Worm (Caenorhabditis elegans) whole organism, L1 larva: ENCODE measurements around the gene F19C7.4.

Experiments
- C04F5.9 ChIP-seq: sonication (generic microtip); optimal IDR thresholded peaks from 2 replicates; lab custom pipeline; 2016; ENCODE audit warnings: missing genetic modification characterization, missing compliant biosample characterization
- ama-1 ChIP-seq: fragments of 150-350 bp; optimal IDR thresholded peaks from 2 replicates; lab custom pipeline; 2014
- blmp-1 ChIP-seq: fragments of 150-350 bp; optimal IDR thresholded peaks from 2 replicates; lab custom pipeline; 2014; ENCODE audit warnings: missing biosample characterization, missing genetic modification characterization
- ceh-82 ChIP-seq, 3 experiments: fragments of 150-350 bp in 1 of 3; sonication (generic microtip) in 2 of 3; optimal IDR thresholded peaks; 2 replicates each; lab custom pipeline; 2014 to 2017; ENCODE audit warnings: missing biosample characterization in 3 of 3, missing genetic modification characterization in 3 of 3
- ceh-90 ChIP-seq: sonication (generic microtip); optimal IDR thresholded peaks from 2 replicates; lab custom pipeline; 2016; ENCODE audit warnings: missing genetic modification characterization, missing compliant biosample characterization
- ces-1 ChIP-seq: fragments of 150-350 bp; optimal IDR thresholded peaks from 2 replicates; lab custom pipeline; 2014; ENCODE audit warnings: missing biosample characterization, missing genetic modification reagents, missing genetic modification characterization
- dpl-1 ChIP-seq, 3 experiments: fragments of 150-350 bp in 2 of 3; sonication (generic microtip) in 1 of 3; optimal IDR thresholded peaks; 2 replicates each; lab custom pipeline; 2014 to 2017; ENCODE audit warnings: missing biosample characterization in 3 of 3, missing genetic modification characterization in 3 of 3, missing genetic modification reagents in 3 of 3
- dsc-1 ChIP-seq: sonication (generic microtip); optimal IDR thresholded peaks from 2 replicates; lab custom pipeline; 2016; ENCODE audit warnings: mild to moderate bottlenecking, missing genetic modification characterization, missing compliant biosample characterization
- efl-1 ChIP-seq, 4 experiments: fragments of 150-350 bp; optimal IDR thresholded peaks in 3 of 4; peaks in 1 of 4; 1 replicate in 1 of 4; 2 replicates in 3 of 4; lab custom pipeline; 2014; ENCODE audit warnings: missing biosample characterization in 2 of 4, missing genetic modification characterization in 2 of 4, missing genetic modification reagents in 2 of 4
- egl-13 ChIP-seq: sonication (generic microtip); optimal IDR thresholded peaks from 2 replicates; lab custom pipeline; 2016; ENCODE audit warnings: missing genotype, missing genetic modification reagents, missing genetic modification characterization, missing compliant biosample characterization
- elt-2 ChIP-seq: sonication (generic microtip); optimal IDR thresholded peaks from 2 replicates; lab custom pipeline; 2016; ENCODE audit warnings: missing genetic modification characterization, mild to moderate bottlenecking, inconsistent platforms, missing compliant biosample characterization, missing genetic modification reagents
- elt-3 ChIP-seq, 6 experiments: fragments of 150-350 bp in 1 of 6; sonication (generic microtip); optimal IDR thresholded peaks; 2 replicates each; lab custom pipeline; 2017 to 2018; ENCODE audit warnings: missing biosample characterization in 6 of 6, missing genetic modification characterization in 6 of 6, inconsistent platforms in 1 of 6
- fkh-10 ChIP-seq: sonication (generic microtip); optimal IDR thresholded peaks from 2 replicates; lab custom pipeline; 2017; ENCODE audit warnings: missing biosample characterization, missing genetic modification reagents, missing genetic modification characterization
- fkh-4 ChIP-seq: sonication (generic microtip); optimal IDR thresholded peaks from 2 replicates; lab custom pipeline; 2016; ENCODE audit warnings: missing compliant biosample characterization, missing genetic modification characterization, borderline replicate concordance
- fkh-8 ChIP-seq: sonication (generic microtip); optimal IDR thresholded peaks from 2 replicates; lab custom pipeline; 2016; ENCODE audit warnings: mild to moderate bottlenecking, missing genetic modification characterization, missing compliant biosample characterization
- hlh-4 ChIP-seq: sonication (generic microtip); optimal IDR thresholded peaks from 2 replicates; lab custom pipeline; 2016; ENCODE audit warnings: mild to moderate bottlenecking, missing genetic modification characterization, missing compliant biosample characterization
- hpl-2 ChIP-seq: fragments of 150-350 bp; optimal IDR thresholded peaks from 2 replicates; lab custom pipeline; 2014; ENCODE audit warnings: missing biosample characterization, missing genetic modification reagents, missing genetic modification characterization
- irx-1 ChIP-seq: sonication (generic microtip); optimal IDR thresholded peaks from 2 replicates; lab custom pipeline; 2016; ENCODE audit warnings: missing genetic modification characterization, missing compliant biosample characterization
- isw-1 ChIP-seq: fragments of 200-800 bp; sonication (Bioruptor generic); IDR thresholded peaks from 2 replicates; pipeline ENCODE4 v1.3.6; 2022; ENCODE audit warnings: missing genetic modification characterization, missing compliant biosample characterization
- lin-14 ChIP-seq: fragments of 200-800 bp; sonication (Bioruptor generic); optimal IDR thresholded peaks from 2 replicates; lab custom pipeline; 2018; ENCODE audit warnings: mild to moderate bottlenecking, missing genetic modification characterization, moderate library complexity, missing compliant biosample characterization
- mef-2 ChIP-seq: fragments of 150-350 bp; optimal IDR thresholded peaks from 2 replicates; lab custom pipeline; 2014; ENCODE audit warnings: missing biosample characterization, missing genetic modification characterization
- nhr-20 ChIP-seq: sonication (generic microtip); optimal IDR thresholded peaks from 2 replicates; lab custom pipeline; 2016; ENCODE audit warnings: mild to moderate bottlenecking, missing genetic modification characterization, missing compliant biosample characterization
- nhr-237 ChIP-seq: fragments of 150-350 bp; optimal IDR thresholded peaks from 2 replicates; lab custom pipeline; 2014; ENCODE audit warnings: missing biosample characterization, missing genetic modification characterization
- nhr-77 ChIP-seq: fragments of 150-350 bp; optimal IDR thresholded peaks from 2 replicates; lab custom pipeline; 2014; ENCODE audit warnings: missing biosample characterization, missing genetic modification characterization
- pag-3 ChIP-seq: sonication (generic microtip); optimal IDR thresholded peaks from 2 replicates; lab custom pipeline; 2017; ENCODE audit warnings: missing genetic modification characterization, mild to moderate bottlenecking, missing compliant biosample characterization, antibody characterized with exemption, borderline replicate concordance; ENCODE audit not compliant: insufficient read depth
- rnt-1 ChIP-seq: sonication (generic microtip); optimal IDR thresholded peaks from 2 replicates; lab custom pipeline; 2016; ENCODE audit warnings: mild to moderate bottlenecking, missing genetic modification characterization, moderate library complexity, missing compliant biosample characterization
- sox-4 ChIP-seq: sonication (generic microtip); optimal IDR thresholded peaks from 2 replicates; lab custom pipeline; 2016; ENCODE audit warnings: missing genetic modification characterization, missing compliant biosample characterization
- sptf-1 ChIP-seq: fragments of 150-350 bp; optimal IDR thresholded peaks from 2 replicates; lab custom pipeline; 2014; ENCODE audit warnings: missing biosample characterization, missing genetic modification characterization
- sup-37 ChIP-seq: fragments of 200-800 bp; sonication (Bioruptor generic); optimal IDR thresholded peaks from 2 replicates; lab custom pipeline; 2018; ENCODE audit warnings: mild to moderate bottlenecking, missing genetic modification characterization, missing compliant biosample characterization
- tbx-2 ChIP-seq: sonication (generic microtip); optimal IDR thresholded peaks from 2 replicates; lab custom pipeline; 2016; ENCODE audit warnings: missing genetic modification characterization, missing compliant biosample characterization
- tlp-1 ChIP-seq: fragments of 150-350 bp; optimal IDR thresholded peaks from 2 replicates; lab custom pipeline; 2014; ENCODE audit warnings: missing biosample characterization, missing genetic modification characterization
- unc-130 ChIP-seq: fragments of 150-350 bp; optimal IDR thresholded peaks from 2 replicates; lab custom pipeline; 2017; ENCODE audit warnings: missing biosample characterization, missing genetic modification characterization, inconsistent platforms
- unc-86 ChIP-seq: sonication (generic microtip); optimal IDR thresholded peaks from 2 replicates; lab custom pipeline; 2016; ENCODE audit warnings: missing genetic modification characterization, missing compliant biosample characterization
- unc-98 ChIP-seq: fragments of 200-800 bp; sonication (Bioruptor generic); IDR thresholded peaks from 2 replicates; pipeline ENCODE4 v1.3.6; 2022; ENCODE audit warnings: missing genetic modification characterization, missing compliant biosample characterization

The F19C7.4 gene

DNA sequence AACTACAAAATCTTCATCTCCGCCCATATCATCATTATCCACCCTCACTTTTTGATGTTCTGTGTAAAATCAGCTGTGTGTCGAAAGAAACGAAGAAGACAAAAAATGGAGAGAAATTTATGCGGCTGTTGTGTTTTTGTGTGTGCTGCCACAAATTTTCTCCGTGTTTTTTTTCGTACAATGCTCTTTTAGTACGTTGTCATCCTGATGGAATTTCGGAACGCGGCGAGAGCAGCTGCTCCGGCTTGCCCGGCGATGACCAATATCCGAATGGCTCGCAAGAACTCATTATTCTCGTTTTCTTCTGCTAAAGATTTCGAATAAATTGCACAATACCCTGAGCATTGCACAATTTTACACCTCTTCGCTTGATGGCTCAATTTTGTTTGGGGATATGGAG, 36.7 kb downstream of the F19C7.4 start:
- TF ChIP-seq fkh-8 (tag; lab: Kevin White, UChicago) (no peak), ces-1 (GFP tag; lab: Kevin White, UChicago) (no peak), elt-2 (tag; lab: Kevin White, UChicago) (no peak), nhr-77 (tag; lab: Kevin White, UChicago) (no peak), sptf-1 (no peak), pag-3 (tag; lab: Kevin White, UChicago) (no peak)
- TF ChIP-seq, all 84 proteins: peak for 0

DNA sequence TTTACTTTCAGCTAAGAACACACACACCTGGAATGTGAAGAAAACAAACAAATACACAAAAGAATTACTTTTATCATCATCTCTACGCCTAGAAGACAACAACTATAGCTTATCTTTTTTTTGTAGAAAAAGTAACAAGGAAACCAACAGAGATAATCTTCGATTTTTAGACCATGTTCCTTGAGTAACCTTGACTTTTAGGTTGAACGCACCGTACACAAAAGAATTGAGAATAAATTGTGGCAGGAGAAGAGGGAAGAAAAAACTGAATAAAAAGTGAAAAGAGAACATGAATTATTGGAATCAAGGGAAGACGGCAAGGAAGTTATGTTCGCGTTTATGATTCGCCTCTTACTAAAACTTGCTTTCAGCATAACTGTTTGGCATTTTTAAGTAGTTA, 38.3 kb downstream of the F19C7.4 start:
- TF ChIP-seq sup-37 (GFP tag; lab: Kevin White, UChicago) (no peak), elt-3 (tag; optimal IDR thresholded peaks at IDR 0.05; lab: Kevin White, UChicago) (peak in 1 of 6 experiments; percentile 43), fkh-10 (GFP tag; lab: Kevin White, UChicago) (no peak), blmp-1 (tag; lab: Kevin White, UChicago) (peak; percentile 63)

DNA sequence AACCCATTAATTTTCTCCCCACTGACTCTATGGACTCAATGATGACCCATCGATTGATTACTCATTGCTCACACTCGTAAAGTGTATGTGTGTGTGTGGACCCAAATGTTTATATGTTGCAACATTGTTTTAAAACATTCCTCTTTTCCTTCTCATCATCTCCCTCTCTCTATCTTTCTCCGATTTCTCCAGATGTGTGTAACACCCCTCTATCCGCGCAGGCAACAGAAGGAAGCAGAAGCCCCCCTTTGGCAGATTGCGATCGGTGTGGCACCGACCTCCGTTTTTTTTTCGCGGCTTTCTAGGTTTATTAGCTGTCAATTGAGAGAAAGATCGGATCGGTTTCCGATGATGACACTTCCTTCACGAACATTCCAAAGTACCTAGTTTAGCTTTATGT, 40.9 kb downstream of the F19C7.4 start:
- TF ChIP-seq rnt-1 (tag; lab: Kevin White, UChicago) (peak; percentile 22), ceh-90 (tag; lab: Kevin White, UChicago) (no peak), dsc-1 (tag; lab: Kevin White, UChicago) (peak; percentile 59), blmp-1 (tag; lab: Kevin White, UChicago) (peak; percentile 42)

DNA sequence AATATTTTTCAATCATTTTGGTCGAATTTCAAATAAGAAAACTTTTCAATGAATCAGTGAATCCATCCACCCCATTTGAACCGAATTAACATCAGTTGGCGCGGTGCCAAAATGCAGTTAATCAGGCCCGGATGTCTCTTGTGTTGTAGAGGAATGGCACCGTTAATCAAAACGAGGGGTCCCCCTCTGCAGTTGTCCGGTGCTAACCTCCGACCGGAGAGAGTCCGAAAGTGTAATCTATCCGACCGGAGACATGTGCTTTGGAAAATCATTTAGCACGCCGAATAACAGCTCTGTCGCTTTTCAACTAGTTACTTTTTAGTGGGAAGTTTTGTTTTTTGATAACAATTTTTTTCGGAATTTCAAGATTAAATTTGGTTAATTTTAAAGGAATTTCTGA, 42.6 kb downstream of the F19C7.4 start:
- TF ChIP-seq egl-13 (tag; lab: Kevin White, UChicago) (no peak), nhr-20 (tag; lab: Kevin White, UChicago) (no peak), unc-130 (tag; lab: Kevin White, UChicago) (peak; percentile 15), efl-1 (optimal IDR thresholded peaks at IDR 0.05; lab: Kevin White, UChicago) (no peak), efl-1 (GFP tag; optimal IDR thresholded peaks at IDR 0.05 in 1 of 2; lab: Kevin White, UChicago) (peak in 1 of 2 experiments; percentile 51), pag-3 (tag; lab: Kevin White, UChicago) (peak; percentile 45), fkh-4 (no peak), hpl-2 (GFP tag; lab: Kevin White, UChicago) (no peak), ceh-82 (tag; optimal IDR thresholded peaks at IDR 0.05; lab: Kevin White, UChicago) (no peak), unc-98 (GFP tag; lab: Robert Waterston, UW) (no peak), tbx-2 (tag; lab: Kevin White, UChicago) (no peak), lin-14 (peak; percentile 35), dpl-1 (GFP tag; optimal IDR thresholded peaks at IDR 0.05; lab: Kevin White, UChicago) (no peak), dsc-1 (tag; lab: Kevin White, UChicago) (peak; percentile 88), rnt-1 (tag; lab: Kevin White, UChicago) (peak; percentile 34), hlh-4 (tag; lab: Kevin White, UChicago) (no peak)

DNA sequence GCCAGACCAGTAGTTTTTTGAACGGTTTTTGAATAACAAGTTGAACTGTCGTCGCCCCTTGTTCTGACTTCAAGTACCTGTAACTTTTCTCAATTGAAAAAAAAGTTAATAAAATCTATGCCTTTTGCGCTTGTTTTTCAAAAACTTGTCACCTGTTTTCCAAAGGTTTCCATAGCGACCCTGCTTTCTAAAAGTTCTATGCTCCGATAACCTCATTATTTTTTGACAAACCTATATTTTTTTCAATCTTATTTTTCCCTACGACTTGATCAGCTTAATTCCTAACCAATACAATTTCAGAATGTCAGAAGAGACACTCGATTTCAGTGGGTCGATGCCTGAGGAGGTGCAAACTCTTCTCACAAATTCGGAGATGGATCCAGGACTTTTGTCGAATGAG, 44.7 kb downstream of the F19C7.4 start, which contains the start of gene F29B9.8:
Gene F29B9.8, plus strand, starts transcription at position 301 of the 400 bp plus-strand sequence.
- TF ChIP-seq efl-1 (optimal IDR thresholded peaks at IDR 0.05; lab: Kevin White, UChicago), result no peak
- peak in 1 of 2 experiments; percentile 29 for TF ChIP-seq efl-1 (GFP tag; optimal IDR thresholded peaks at IDR 0.05 in 1 of 2; lab: Kevin White, UChicago)
- TF ChIP-seq nhr-237 (tag; lab: Kevin White, UChicago), result no peak

DNA sequence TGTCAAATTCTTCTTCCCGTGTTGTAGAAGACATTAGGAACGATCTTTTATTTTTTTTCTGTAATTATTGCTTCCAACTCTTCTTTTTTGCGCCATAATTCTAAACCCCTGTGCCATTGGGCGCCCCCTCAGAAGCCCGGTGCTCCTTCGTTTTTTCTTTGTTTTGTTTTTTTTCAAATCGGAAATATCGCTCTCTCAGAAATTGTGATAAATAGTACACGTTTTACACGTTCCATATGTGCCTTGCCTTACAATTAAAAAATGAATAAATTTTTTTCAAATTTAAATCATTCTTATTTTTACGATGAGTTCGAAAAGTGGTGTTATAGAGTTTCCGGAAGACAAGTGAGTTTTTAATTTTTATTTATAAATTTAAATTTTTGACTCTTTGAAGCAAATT, 46.8 kb downstream of the F19C7.4 start, which contains the start of gene F29B9.7:
Gene F29B9.7, plus strand, starts transcription at position 301 of the 400 bp plus-strand sequence.
- no peak for TF ChIP-seq tlp-1 (tag; lab: Kevin White, UChicago)
- no peak for TF ChIP-seq isw-1 (GFP tag; lab: Robert Waterston, UW)
- no peak for TF ChIP-seq sox-4 (tag; lab: Kevin White, UChicago)
- TF ChIP-seq ama-1 (lab: Kevin White, UChicago), result no peak
- no peak for TF ChIP-seq C04F5.9 (tag; lab: Kevin White, UChicago)
- no peak for TF ChIP-seq blmp-1 (tag; lab: Kevin White, UChicago)
- no peak for TF ChIP-seq dsc-1 (tag; lab: Kevin White, UChicago)
- TF ChIP-seq irx-1 (tag; lab: Kevin White, UChicago), result no peak
- TF ChIP-seq unc-86 (tag; lab: Kevin White, UChicago), result no peak
- no peak for TF ChIP-seq mef-2 (tag; lab: Kevin White, UChicago)
